Fruit fly (Drosophila melanogaster) S2 (cell line): ENCODE data around the gene Csas.

Source experiments
- CG8478 ChIP-seq: fragments of >200 bp; optimal IDR thresholded peaks from 2 replicates; lab custom pipeline; 2018
- CTCF ChIP-seq, 2 experiments: fragments of >200 bp; optimal IDR thresholded peaks; 2 replicates each; lab custom pipeline; 2018

DNA sequence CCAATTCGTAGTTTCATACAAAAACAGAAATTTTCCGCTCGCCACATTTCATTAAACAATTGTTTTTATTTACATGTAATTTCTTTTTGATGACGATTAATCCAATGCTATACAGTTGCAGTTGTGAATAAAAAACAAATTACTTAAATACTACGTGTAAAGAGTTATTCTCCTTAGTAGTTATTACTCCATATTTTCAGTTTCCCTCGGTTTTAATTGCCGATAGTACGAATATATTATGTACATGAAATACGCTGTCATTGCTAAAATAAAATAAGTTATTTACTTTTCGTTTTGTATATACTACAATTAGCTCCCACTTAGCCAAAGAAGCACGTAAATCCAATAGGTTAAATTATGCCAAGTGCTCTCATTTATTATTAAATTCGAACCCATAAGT, 35.2 kb downstream of the Csas start, which contains the start of gene CG42655:
- TF ChIP-seq CTCF (optimal IDR thresholded peaks at IDR 0.05; lab: Kevin White, UChicago) (no peak), CG8478 (lab: Kevin White, UChicago) (no peak)
